Worm (Caenorhabditis elegans): ENCODE measurements around the gene C24H10.2.

Gene C24H10.2

ce11 chrX:5026461-5026860 is 37.9 kb upstream of the C24H10.2 start:
- TF ChIP-seq B0310.2 (tag; optimal IDR thresholded peaks at IDR 0.05) = no peak
- TF ChIP-seq ets-7 (tag; optimal IDR thresholded peaks at IDR 0.05) = no peak
- TF ChIP-seq ceh-36 (tag; optimal IDR thresholded peaks at IDR 0.05) = no peak
- no peak for TF ChIP-seq tbx-11 (GFP tag; IDR thresholded peaks at IDR 0.05)

ce11 chrX:5027923-5028592 is 36.3 kb upstream of the C24H10.2 start:
- TF ChIP-seq hmg-4 (GFP tag; optimal IDR thresholded peaks at IDR 0.05) = no peak
- no peak for TF ChIP-seq flt-1 (GFP tag; IDR thresholded peaks at IDR 0.05)
- TF ChIP-seq ama-1 (optimal IDR thresholded peaks at IDR 0.05) = no peak
- TF ChIP-seq tbx-11 (GFP tag; IDR thresholded peaks at IDR 0.05) = no peak
- no peak for TF ChIP-seq sea-1 (GFP tag; conservative IDR thresholded peaks at IDR 0.05)
- no peak for TF ChIP-seq hnd-1 (tag; optimal IDR thresholded peaks at IDR 0.05)
- no peak for TF ChIP-seq scrt-1 (GFP tag; IDR thresholded peaks at IDR 0.05)
- TF ChIP-seq aly-1 (tag; optimal IDR thresholded peaks at IDR 0.05) = no peak
- TF ChIP-seq B0310.2 (tag; optimal IDR thresholded peaks at IDR 0.05) = no peak
- no peak for TF ChIP-seq ceh-36 (tag; optimal IDR thresholded peaks at IDR 0.05)
- TF ChIP-seq ceh-13 (GFP tag; optimal IDR thresholded peaks at IDR 0.05) = no peak
- TF ChIP-seq ets-7 (tag; optimal IDR thresholded peaks at IDR 0.05) = no peak
- TF ChIP-seq hmbx-1 (tag; optimal IDR thresholded peaks at IDR 0.05) = no peak
- no peak for TF ChIP-seq tbx-37 (GFP tag; conservative IDR thresholded peaks at IDR 0.05)
- no peak for TF ChIP-seq tra-4 (tag; optimal IDR thresholded peaks at IDR 0.05)
- TF ChIP-seq pes-1 (GFP tag; IDR thresholded peaks at IDR 0.05) = no peak

ce11 chrX:5028593-5028955 is 35.8 kb upstream of the C24H10.2 start:
- TF ChIP-seq F13C5.2 (tag; optimal IDR thresholded peaks at IDR 0.05) = no peak
- TF ChIP-seq scrt-1 (GFP tag; IDR thresholded peaks at IDR 0.05) = no peak
- TF ChIP-seq ceh-36 (tag; optimal IDR thresholded peaks at IDR 0.05) = no peak
- no peak for TF ChIP-seq pes-1 (GFP tag; IDR thresholded peaks at IDR 0.05)
- TF ChIP-seq B0310.2 (tag; optimal IDR thresholded peaks at IDR 0.05) = no peak
- TF ChIP-seq tbx-11 (GFP tag; IDR thresholded peaks at IDR 0.05) = no peak
- TF ChIP-seq hnd-1 (tag; optimal IDR thresholded peaks at IDR 0.05) = no peak
- no peak for TF ChIP-seq tra-4 (tag; optimal IDR thresholded peaks at IDR 0.05)

- TF ChIP-seq tbx-11 (GFP tag; IDR thresholded peaks at IDR 0.05) (no peak), ets-7 (tag; optimal IDR thresholded peaks at IDR 0.05) (no peak), aly-1 (tag; optimal IDR thresholded peaks at IDR 0.05) (no peak), F13C5.2 (tag; optimal IDR thresholded peaks at IDR 0.05) (no peak), hnd-1 (tag; optimal IDR thresholded peaks at IDR 0.05) (no peak), sea-1 (GFP tag; conservative IDR thresholded peaks at IDR 0.05) (no peak), scrt-1 (GFP tag; IDR thresholded peaks at IDR 0.05) (no peak), pes-1 (GFP tag; IDR thresholded peaks at IDR 0.05) (no peak), B0310.2 (tag; optimal IDR thresholded peaks at IDR 0.05) (no peak), hmg-4 (GFP tag; optimal IDR thresholded peaks at IDR 0.05) (no peak), tbx-37 (GFP tag; conservative IDR thresholded peaks at IDR 0.05) (no peak), tra-4 (tag; optimal IDR thresholded peaks at IDR 0.05) (no peak), flt-1 (GFP tag; IDR thresholded peaks at IDR 0.05) (no peak)
These were observed 32.7 kb upstream of the C24H10.2 start for ce11 chrX:5031742-5032141.

ce11 chrX:5033868-5034267 is 30.5 kb upstream of the C24H10.2 start, which contains the start of gene ZC449.4:
Gene ZC449.4 (minus strand): TSS chrX:5033968.
- TF ChIP-seq hmg-4 (GFP tag; optimal IDR thresholded peaks at IDR 0.05) = no peak
- no peak for TF ChIP-seq scrt-1 (GFP tag; IDR thresholded peaks at IDR 0.05)

ce11 chrX:5037673-5038072 is 26.7 kb upstream of the C24H10.2 start, which contains the start of gene ZC449.5:
Gene ZC449.5 (minus strand): TSS chrX:5037773.
- TF ChIP-seq B0310.2 (tag; optimal IDR thresholded peaks at IDR 0.05) (no peak), hmg-4 (GFP tag; optimal IDR thresholded peaks at IDR 0.05) (no peak), ceh-36 (tag; optimal IDR thresholded peaks at IDR 0.05) (no peak), ama-1 (optimal IDR thresholded peaks at IDR 0.05) (no peak), ets-7 (tag; optimal IDR thresholded peaks at IDR 0.05) (no peak)

- TF ChIP-seq hnd-1 (tag; optimal IDR thresholded peaks at IDR 0.05) = no peak
- no peak for TF ChIP-seq tbx-11 (GFP tag; IDR thresholded peaks at IDR 0.05)
- no peak for TF ChIP-seq ceh-36 (tag; optimal IDR thresholded peaks at IDR 0.05)
- TF ChIP-seq tbx-37 (GFP tag; conservative IDR thresholded peaks at IDR 0.05) = no peak
- TF ChIP-seq B0310.2 (tag; optimal IDR thresholded peaks at IDR 0.05) = no peak
- no peak for TF ChIP-seq ceh-13 (GFP tag; optimal IDR thresholded peaks at IDR 0.05)
- TF ChIP-seq pes-1 (GFP tag; IDR thresholded peaks at IDR 0.05) = no peak
- no peak for TF ChIP-seq ets-7 (tag; optimal IDR thresholded peaks at IDR 0.05)
- TF ChIP-seq ama-1 (optimal IDR thresholded peaks at IDR 0.05) = no peak
- no peak for TF ChIP-seq hmg-4 (GFP tag; optimal IDR thresholded peaks at IDR 0.05)
- no peak for TF ChIP-seq tra-4 (tag; optimal IDR thresholded peaks at IDR 0.05)
- TF ChIP-seq hmbx-1 (tag; optimal IDR thresholded peaks at IDR 0.05) = no peak
- TF ChIP-seq flt-1 (GFP tag; IDR thresholded peaks at IDR 0.05) = no peak
- TF ChIP-seq sea-1 (GFP tag; conservative IDR thresholded peaks at IDR 0.05) = no peak
These were observed 25.6 kb upstream of the C24H10.2 start for ce11 chrX:5038812-5039211.

ce11 chrX:5040038-5040437 is 24.4 kb upstream of the C24H10.2 start:
- no peak for TF ChIP-seq ceh-36 (tag; optimal IDR thresholded peaks at IDR 0.05)
- TF ChIP-seq aly-1 (tag; optimal IDR thresholded peaks at IDR 0.05) = no peak
- no peak for TF ChIP-seq tbx-11 (GFP tag; IDR thresholded peaks at IDR 0.05)
- no peak for TF ChIP-seq scrt-1 (GFP tag; IDR thresholded peaks at IDR 0.05)
- TF ChIP-seq sea-1 (GFP tag; conservative IDR thresholded peaks at IDR 0.05) = no peak
- no peak for TF ChIP-seq B0310.2 (tag; optimal IDR thresholded peaks at IDR 0.05)
- TF ChIP-seq pes-1 (GFP tag; IDR thresholded peaks at IDR 0.05) = no peak
- TF ChIP-seq hnd-1 (tag; optimal IDR thresholded peaks at IDR 0.05) = no peak
- TF ChIP-seq hmbx-1 (tag; optimal IDR thresholded peaks at IDR 0.05) = no peak
- TF ChIP-seq ceh-13 (GFP tag; optimal IDR thresholded peaks at IDR 0.05) = no peak

Data from whole organism, early embryonic.